Worm (Caenorhabditis elegans) whole organism, L3 larva: ENCODE data around the gene snb-6.

ENCODE experiments used
- ZK546.5 ChIP-seq: sonication (generic microtip); optimal IDR thresholded peaks from 2 replicates; lab custom pipeline; 2017; ENCODE audit warnings: missing biosample characterization, missing genetic modification characterization
- aly-2 ChIP-seq: fragments of 150-350 bp; optimal IDR thresholded peaks from 2 replicates; lab custom pipeline; 2014; ENCODE audit warnings: missing biosample characterization, missing genetic modification characterization
- ama-1 ChIP-seq: fragments of 150-350 bp; optimal IDR thresholded peaks from 2 replicates; lab custom pipeline; 2018
- ceh-28 ChIP-seq: fragments of 150-350 bp; optimal IDR thresholded peaks from 2 replicates; lab custom pipeline; 2014; ENCODE audit warnings: missing biosample characterization, missing genetic modification reagents, missing genetic modification characterization
- ceh-82 ChIP-seq: fragments of 150-350 bp; optimal IDR thresholded peaks from 2 replicates; lab custom pipeline; 2014; ENCODE audit warnings: missing biosample characterization, missing genetic modification characterization
- ceh-9 ChIP-seq: sonication (generic microtip); optimal IDR thresholded peaks from 2 replicates; lab custom pipeline; 2018; ENCODE audit warnings: missing biosample characterization, missing genetic modification characterization
- daf-12 ChIP-seq: fragments of 150-350 bp; optimal IDR thresholded peaks from 2 replicates; lab custom pipeline; 2014; ENCODE audit warnings: missing biosample characterization, missing genetic modification reagents, missing genetic modification characterization
- egl-5 ChIP-seq: fragments of 150-350 bp; optimal IDR thresholded peaks from 2 replicates; lab custom pipeline; 2017; ENCODE audit warnings: missing biosample characterization, missing genetic modification reagents, missing genetic modification characterization, inconsistent platforms
- elt-1 ChIP-seq: fragments of 150-350 bp; optimal IDR thresholded peaks from 2 replicates; lab custom pipeline; 2014; ENCODE audit warnings: missing biosample characterization, missing genetic modification characterization
- elt-3 ChIP-seq, 3 experiments: fragments of 150-350 bp in 1 of 3; sonication (generic microtip) in 2 of 3; optimal IDR thresholded peaks; 2 replicates in 2 of 3; 4 replicates in 1 of 3; lab custom pipeline; 2014 to 2017; ENCODE audit warnings: missing biosample characterization in 3 of 3, missing genetic modification characterization in 3 of 3
- eor-1 ChIP-seq, 2 experiments: fragments of 150-350 bp; optimal IDR thresholded peaks; 2 replicates each; lab custom pipeline; 2014 to 2018; ENCODE audit warnings: missing biosample characterization in 2 of 2, missing genetic modification characterization in 2 of 2
- fkh-10 ChIP-seq: sonication (generic microtip); optimal IDR thresholded peaks from 2 replicates; lab custom pipeline; 2017; ENCODE audit warnings: missing biosample characterization, missing genetic modification reagents, missing genetic modification characterization
- fkh-2 ChIP-seq: fragments of 150-350 bp; optimal IDR thresholded peaks from 2 replicates; lab custom pipeline; 2014; ENCODE audit warnings: missing biosample characterization, missing genetic modification reagents, missing genetic modification characterization
- hmg-11 ChIP-seq: sonication (generic microtip); optimal IDR thresholded peaks from 2 replicates; lab custom pipeline; 2016; ENCODE audit warnings: missing genetic modification characterization, missing compliant biosample characterization
- jun-1 ChIP-seq: fragments of 150-350 bp; optimal IDR thresholded peaks from 2 replicates; lab custom pipeline; 2014; ENCODE audit warnings: missing biosample characterization, missing genetic modification reagents, missing genetic modification characterization
- lin-39 ChIP-seq: fragments of 150-350 bp; optimal IDR thresholded peaks from 2 replicates; lab custom pipeline; 2018; ENCODE audit warnings: missing biosample characterization, missing genetic modification reagents, missing genetic modification characterization
- lsy-12 ChIP-seq: sonication (generic microtip); optimal IDR thresholded peaks from 2 replicates; lab custom pipeline; 2016; ENCODE audit warnings: mild to moderate bottlenecking, missing genetic modification characterization, missing compliant biosample characterization
- mml-1 ChIP-seq: fragments of 150-350 bp; sonication (generic microtip); optimal IDR thresholded peaks from 3 replicates; lab custom pipeline; 2014; ENCODE audit warnings: missing biosample characterization, missing genetic modification characterization
- nhr-12 ChIP-seq: fragments of 150-350 bp; optimal IDR thresholded peaks from 2 replicates; lab custom pipeline; 2014; ENCODE audit warnings: missing biosample characterization, missing genetic modification characterization
- nhr-237 ChIP-seq: fragments of 150-350 bp; optimal IDR thresholded peaks from 2 replicates; lab custom pipeline; 2014; ENCODE audit warnings: missing biosample characterization, missing genetic modification characterization
- nhr-28 ChIP-seq: fragments of 150-350 bp; optimal IDR thresholded peaks from 2 replicates; lab custom pipeline; 2014; ENCODE audit warnings: missing biosample characterization, missing genetic modification characterization
- nhr-67 ChIP-seq: fragments of 150-350 bp; optimal IDR thresholded peaks from 2 replicates; lab custom pipeline; 2014; ENCODE audit warnings: missing biosample characterization, missing genetic modification characterization
- nhr-76 ChIP-seq: fragments of 150-350 bp; sonication (generic microtip); optimal IDR thresholded peaks from 5 replicates; lab custom pipeline; 2014; ENCODE audit warnings: missing biosample characterization, missing genetic modification characterization
- nhr-77 ChIP-seq: fragments of 150-350 bp; optimal IDR thresholded peaks from 2 replicates; lab custom pipeline; 2014; ENCODE audit warnings: missing biosample characterization, missing genetic modification characterization
- pha-4 ChIP-seq: fragments of 150-350 bp; optimal IDR thresholded peaks from 2 replicates; lab custom pipeline; 2014; ENCODE audit warnings: missing biosample characterization, missing genetic modification reagents, missing genetic modification characterization
- pqm-1 ChIP-seq: fragments of 150-350 bp; optimal IDR thresholded peaks from 2 replicates; lab custom pipeline; 2017; ENCODE audit warnings: missing biosample characterization, missing genetic modification characterization, inconsistent platforms
- sea-2 ChIP-seq: fragments of 150-350 bp; sonication (generic microtip); optimal IDR thresholded peaks from 4 replicates; lab custom pipeline; 2014; ENCODE audit warnings: missing biosample characterization, missing genetic modification reagents, missing genetic modification characterization
- skn-1 ChIP-seq: fragments of 150-350 bp; optimal IDR thresholded peaks from 2 replicates; lab custom pipeline; 2014; ENCODE audit warnings: missing biosample characterization, missing genetic modification characterization
- tbx-2 ChIP-seq: sonication (generic microtip); optimal IDR thresholded peaks from 2 replicates; lab custom pipeline; 2016; ENCODE audit warnings: mild to moderate bottlenecking, missing genetic modification characterization, missing compliant biosample characterization
- zag-1 ChIP-seq: fragments of 150-350 bp; optimal IDR thresholded peaks from 2 replicates; lab custom pipeline; 2014; ENCODE audit warnings: missing biosample characterization, missing genetic modification characterization
- ztf-4 ChIP-seq: fragments of 150-350 bp; optimal IDR thresholded peaks from 2 replicates; lab custom pipeline; 2014; ENCODE audit warnings: missing biosample characterization, missing genetic modification characterization

Gene snb-6

ce11 chrII:8845932-8846331, 13.6 kb downstream of the snb-6 start:
- TF ChIP-seq pqm-1 (tag; lab: Kevin White, UChicago) (peak; percentile 39), ztf-4 (no peak)

- no peak for TF ChIP-seq nhr-12
- no peak for TF ChIP-seq zag-1
- no peak for TF ChIP-seq nhr-28
- no peak for TF ChIP-seq ceh-82 (tag; lab: Kevin White, UChicago)
- no peak for TF ChIP-seq elt-3 (tag; optimal IDR thresholded peaks at IDR 0.05; lab: Kevin White, UChicago)
- no peak for TF ChIP-seq eor-1 (tag; optimal IDR thresholded peaks at IDR 0.05; lab: Kevin White, UChicago)
- TF ChIP-seq tbx-2 (tag; lab: Kevin White, UChicago), result no peak
- no peak for TF ChIP-seq pqm-1 (tag; lab: Kevin White, UChicago)
- no peak for TF ChIP-seq fkh-10 (GFP tag; lab: Kevin White, UChicago)
- TF ChIP-seq nhr-76 (tag; lab: Kevin White, UChicago), result no peak
- TF ChIP-seq elt-1 (tag; lab: Kevin White, UChicago), result no peak
- no peak for TF ChIP-seq skn-1 (tag; lab: Kevin White, UChicago)
- TF ChIP-seq pha-4 (tag; lab: Kevin White, UChicago), result no peak
- TF ChIP-seq aly-2 (tag; lab: Kevin White, UChicago), result no peak
- TF ChIP-seq ZK546.5, result no peak
These were observed 14.2 kb downstream of the snb-6 start, which contains the start of gene agxt-1 for ce11 chrII:8845298-8845697. Gene agxt-1 (plus strand): TSS chrII:8845598.

DNA sequence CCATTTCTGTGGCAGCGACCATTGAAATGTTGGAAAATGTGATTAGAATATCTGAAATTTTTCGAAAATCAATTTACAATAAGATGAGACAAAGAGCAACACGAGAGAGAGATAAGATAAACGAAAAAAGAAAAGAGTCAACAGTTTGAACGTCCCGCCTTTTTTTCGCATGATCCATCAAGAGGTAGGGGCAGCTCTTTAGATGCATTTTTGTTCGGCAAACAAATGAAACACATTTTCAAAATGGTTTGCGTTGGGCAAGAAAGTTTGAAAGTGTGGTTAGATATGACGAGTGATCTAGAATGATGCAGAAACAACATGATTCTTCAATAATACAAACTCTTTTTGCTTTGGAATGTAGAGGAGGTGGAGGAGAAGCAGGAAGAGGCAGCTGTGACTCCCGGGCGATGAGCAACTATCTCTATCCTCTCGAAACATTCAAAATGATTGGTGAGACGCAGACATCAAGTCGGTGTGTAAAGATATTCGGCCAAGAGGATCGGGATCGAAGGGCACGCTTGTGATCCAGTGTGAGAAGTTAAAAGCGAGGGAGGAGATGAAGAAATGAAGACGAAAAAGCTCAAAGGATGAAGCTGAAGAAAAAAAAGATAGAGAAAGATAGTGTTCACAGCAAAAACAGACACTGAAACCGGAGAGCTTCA, 14.9 kb downstream of the snb-6 start, which contains the start of gene F46C5.6:
Gene F46C5.6, minus strand, starts transcription at position 51 of the 662 bp plus-strand sequence.
- TF ChIP-seq lsy-12 (tag; lab: Kevin White, UChicago) (no peak), egl-5 (tag; lab: Kevin White, UChicago) (peak; percentile 3), skn-1 (tag; lab: Kevin White, UChicago) (no peak)
- TF ChIP-seq, all 47 proteins: peak for 1

DNA sequence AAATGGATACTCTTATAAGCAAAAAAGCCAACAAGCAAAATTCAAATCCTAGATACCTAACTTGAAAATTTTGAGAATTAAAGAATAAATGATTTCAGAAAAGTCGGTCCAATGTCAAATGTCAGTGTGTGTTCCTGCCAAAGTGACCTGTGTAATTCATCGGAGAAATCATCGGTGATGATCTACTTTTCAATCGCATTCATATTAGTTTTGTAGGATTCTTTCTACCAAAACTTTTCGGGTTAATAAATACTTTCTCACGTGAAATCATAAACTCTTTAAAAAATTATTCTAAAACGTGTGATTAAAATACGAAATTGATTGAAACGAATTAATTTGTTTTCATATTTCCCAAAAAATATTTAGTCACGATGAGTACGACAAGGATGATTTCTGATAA, 20.5 kb downstream of the snb-6 start, which contains the start of gene F46C5.7:
Gene F46C5.7, plus strand, starts transcription at position 301 of the 400 bp plus-strand sequence.
- TF ChIP-seq ceh-9 (tag; lab: Kevin White, UChicago) (no peak), fkh-10 (GFP tag; lab: Kevin White, UChicago) (no peak), mml-1 (tag; lab: Kevin White, UChicago) (no peak), nhr-28 (no peak), lin-39 (tag; lab: Kevin White, UChicago) (no peak), aly-2 (tag; lab: Kevin White, UChicago) (no peak), ama-1 (lab: Kevin White, UChicago) (no peak), fkh-2 (tag; lab: Kevin White, UChicago) (no peak), nhr-12 (no peak), sea-2 (no peak), egl-5 (tag; lab: Kevin White, UChicago) (no peak), nhr-77 (tag; lab: Kevin White, UChicago) (no peak), lsy-12 (tag; lab: Kevin White, UChicago) (no peak), daf-12 (tag; lab: Kevin White, UChicago) (no peak)

DNA sequence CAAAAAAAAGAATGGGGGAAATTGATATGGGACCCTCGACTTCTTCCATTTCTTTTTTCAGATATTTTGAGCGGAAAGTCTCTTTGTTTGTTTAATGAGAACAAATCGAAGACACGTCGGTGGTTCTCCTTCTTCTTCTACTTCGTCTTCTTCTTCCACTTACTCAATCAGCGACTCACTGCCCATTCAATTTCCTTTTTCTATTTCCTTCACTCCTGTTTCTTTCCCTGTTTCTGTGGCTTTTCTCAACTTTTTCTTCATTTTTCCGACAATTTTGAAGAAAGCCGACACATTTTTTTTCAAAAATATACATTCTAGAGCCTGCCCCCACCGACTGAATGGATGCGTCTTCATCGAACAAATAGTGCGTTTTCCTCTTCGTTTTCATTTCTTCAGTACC, 23.6 kb downstream of the snb-6 start, which contains the start of gene F46C5.4:
Gene F46C5.4, plus strand, starts transcription at position 222 of the 400 bp plus-strand sequence.
- TF ChIP-seq zag-1 (no peak), jun-1 (tag; lab: Kevin White, UChicago) (no peak), ama-1 (lab: Kevin White, UChicago) (no peak), nhr-67 (tag; lab: Kevin White, UChicago) (no peak), hmg-11 (no peak), ztf-4 (no peak), fkh-10 (GFP tag; lab: Kevin White, UChicago) (peak; percentile 69), ceh-28 (tag; lab: Kevin White, UChicago) (no peak)
- TF ChIP-seq, all 47 proteins: peak for 1

ce11 chrII:8832941-8833340, 26.6 kb downstream of the snb-6 start:
- TF ChIP-seq lin-39 (tag; lab: Kevin White, UChicago), result peak; percentile 16
- TF ChIP-seq nhr-237 (tag; lab: Kevin White, UChicago), result no peak
- TF ChIP-seq, all 47 proteins: peak for 1
